Worm (Caenorhabditis elegans): ENCODE measurements around the gene Y56A3A.33.

ce11 chrIII:12009321-12009720, 6.6 kb upstream of the Y56A3A.33 start:
- TF ChIP-seq ceh-13 (GFP tag; optimal IDR thresholded peaks at IDR 0.05), result no peak
- no peak for TF ChIP-seq flt-1 (GFP tag; IDR thresholded peaks at IDR 0.05)
- TF ChIP-seq hnd-1 (tag; optimal IDR thresholded peaks at IDR 0.05), result no peak
- no peak for TF ChIP-seq aly-1 (tag; optimal IDR thresholded peaks at IDR 0.05)
- no peak for TF ChIP-seq ama-1 (optimal IDR thresholded peaks at IDR 0.05)
- TF ChIP-seq ceh-36 (tag; optimal IDR thresholded peaks at IDR 0.05), result no peak
- no peak for TF ChIP-seq sea-1 (GFP tag; conservative IDR thresholded peaks at IDR 0.05)
